Fruit fly (Drosophila melanogaster) whole organism, pupa: Measurements from ENCODE around the gene CG43680.

ENCODE experiments used
- CG17806 ChIP-seq: fragments of 200-800 bp; sonication (Bioruptor generic); optimal IDR thresholded peaks from 2 replicates; lab custom pipeline; 2018; ENCODE audit warnings: missing biosample characterization, mild to moderate bottlenecking, missing genetic modification characterization, moderate library complexity
- CG8159 ChIP-seq: fragments of 200-800 bp; sonication (Bioruptor generic); optimal IDR thresholded peaks from 3 replicates; lab custom pipeline; 2018; ENCODE audit warnings: missing biosample characterization, mild to moderate bottlenecking, missing genetic modification characterization, moderate library complexity
- gl ChIP-seq: fragments of 200-800 bp; sonication (Bioruptor generic); optimal IDR thresholded peaks from 2 replicates; lab custom pipeline; 2018; ENCODE audit warnings: missing biosample characterization, mild to moderate bottlenecking, missing genetic modification characterization

dm6 chr3L:15013296-15013695 lies 39.9 kb downstream of the CG43680 start:
- TF ChIP-seq gl (tag; lab: Kevin White, UChicago): no peak
- TF ChIP-seq CG17806: peak; percentile 55
- TF ChIP-seq CG8159 (tag; lab: Kevin White, UChicago): peak; percentile 74
